Fruit fly (Drosophila melanogaster): ENCODE results near the gene CG2901.

DNA sequence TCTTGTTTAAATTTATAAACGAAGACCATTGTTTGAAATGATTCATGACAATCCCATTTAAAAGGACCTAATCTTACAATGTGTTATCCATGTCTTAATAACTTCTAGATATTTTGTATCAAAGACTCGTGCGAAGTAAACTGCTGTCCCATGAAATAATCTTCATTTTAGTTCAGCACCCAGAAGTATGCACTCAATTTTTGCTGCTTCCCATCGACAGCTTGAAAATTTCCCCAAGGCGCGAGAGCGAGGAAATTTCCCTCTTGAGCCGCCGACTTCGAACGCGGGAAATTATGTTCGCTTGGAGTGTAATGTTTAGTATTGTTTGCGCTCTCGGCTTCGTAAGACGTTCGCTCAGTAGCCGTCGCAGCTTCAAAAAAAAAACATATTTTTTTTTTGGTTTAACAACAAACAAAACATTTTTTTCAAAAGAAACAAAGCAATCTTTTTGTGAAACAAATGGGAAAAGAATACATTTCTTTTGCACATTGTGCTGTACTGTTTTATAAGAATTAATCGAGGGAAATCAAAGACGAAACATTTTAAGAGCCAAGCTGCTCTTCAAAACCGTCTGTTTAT lies 7.9 kb downstream of the CG2901 start:
- no peak for TF ChIP-seq psq (optimal IDR thresholded peaks at IDR 0.05)
- TF ChIP-seq h (optimal IDR thresholded peaks at IDR 0.05) = no peak
- no peak for TF ChIP-seq insv (optimal IDR thresholded peaks at IDR 0.05)

Measured in Kc167 (cell line).